Worm (Caenorhabditis elegans): ENCODE measurements around the gene Y105C5B.17.

The Y105C5B.17 gene

ce11 chrIV:15930281-15930680, 32.6 kb upstream of the Y105C5B.17 start, which contains the start of gene Y105C5B.9:
Gene Y105C5B.9, plus strand, starts transcription at chrIV:15930581.
- TF ChIP-seq xnd-1 (tag; optimal IDR thresholded peaks at IDR 0.05), result no peak
- TF ChIP-seq fkh-3 (tag; optimal IDR thresholded peaks at IDR 0.05), result no peak

- no peak for TF ChIP-seq B0019.2 (GFP tag; conservative IDR thresholded peaks at IDR 0.05)
- TF ChIP-seq ztf-6 (GFP tag; IDR thresholded peaks at IDR 0.05), result no peak
- no peak for TF ChIP-seq F57C9.4 (tag; optimal IDR thresholded peaks at IDR 0.05)
- TF ChIP-seq bed-2 (GFP tag; IDR thresholded peaks at IDR 0.05), result no peak
- no peak for TF ChIP-seq F23B12.7 (tag; optimal IDR thresholded peaks at IDR 0.05; ENCODE audit: insufficient read depth)
- TF ChIP-seq tlf-1 (GFP tag; optimal IDR thresholded peaks at IDR 0.05), result no peak
- TF ChIP-seq ceh-79 (tag; optimal IDR thresholded peaks at IDR 0.05), result no peak
- TF ChIP-seq snpc-3.4 (tag; optimal IDR thresholded peaks at IDR 0.05), result no peak
- TF ChIP-seq Y79H2A.3 (GFP tag; conservative IDR thresholded peaks at IDR 0.05), result no peak
- TF ChIP-seq egrh-3 (GFP tag; IDR thresholded peaks at IDR 0.05), result no peak
- no peak for TF ChIP-seq F55B11.4 (tag; optimal IDR thresholded peaks at IDR 0.05; ENCODE audit: borderline replicate concordance, insufficient read depth)
- no peak for TF ChIP-seq ztf-25 (GFP tag; IDR thresholded peaks at IDR 0.05)
- no peak for TF ChIP-seq hlh-12 (tag; optimal IDR thresholded peaks at IDR 0.05)
- TF ChIP-seq K11D2.4 (GFP tag; IDR thresholded peaks at IDR 0.05), result no peak
- TF ChIP-seq Y95B8A.8 (GFP tag; IDR thresholded peaks at IDR 0.05), result no peak
- TF ChIP-seq hsf-1 (GFP tag; IDR thresholded peaks at IDR 0.05), result no peak
These were observed 32.2 kb upstream of the Y105C5B.17 start for ce11 chrIV:15930694-15931093.

- peak; percentile 74 for TF ChIP-seq D2030.7 (GFP tag; IDR thresholded peaks at IDR 0.05)
- no peak for TF ChIP-seq nhr-120 (GFP tag; IDR thresholded peaks at IDR 0.05)
- no peak for TF ChIP-seq nhr-179 (tag; optimal IDR thresholded peaks at IDR 0.05)
- 0 out of 2 replicates have a peak, but pooled peaks have one; percentile 20 for TF ChIP-seq ekl-4 (GFP tag; IDR thresholded peaks at IDR 0.05)
- no peak for TF ChIP-seq mxl-1 (tag; optimal IDR thresholded peaks at IDR 0.05)
- no peak for TF ChIP-seq Y53F4B.3 (GFP tag; IDR thresholded peaks at IDR 0.05)
- no peak for TF ChIP-seq nfya-2 (GFP tag; IDR thresholded peaks at IDR 0.05)
- no peak for TF ChIP-seq aptf-2 (GFP tag; conservative IDR thresholded peaks at IDR 0.05)
- no peak for TF ChIP-seq chd-7 (tag; optimal IDR thresholded peaks at IDR 0.05)
- peak; percentile 78 for TF ChIP-seq zim-3 (tag; optimal IDR thresholded peaks at IDR 0.05)
- no peak for TF ChIP-seq hlh-12 (tag; optimal IDR thresholded peaks at IDR 0.05)
- TF ChIP-seq ceh-100 (GFP tag; IDR thresholded peaks at IDR 0.05), result no peak
- TF ChIP-seq rcor-1 (GFP tag; IDR thresholded peaks at IDR 0.05), result peak; percentile 58; the same call in 1 of the 2 replicates
- TF ChIP-seq tlf-1 (GFP tag; optimal IDR thresholded peaks at IDR 0.05), result peak; percentile 56
- no peak for TF ChIP-seq fkh-3 (tag; optimal IDR thresholded peaks at IDR 0.05)
- TF ChIP-seq F55B11.4 (tag; optimal IDR thresholded peaks at IDR 0.05; ENCODE audit: borderline replicate concordance, insufficient read depth), result no peak
- peak; percentile 15 for TF ChIP-seq attf-5 (GFP tag; optimal IDR thresholded peaks at IDR 0.05)
- TF ChIP-seq egl-18 (GFP tag; IDR thresholded peaks at IDR 0.05), result no peak
- TF ChIP-seq F37B4.10 (GFP tag; IDR thresholded peaks at IDR 0.05), result no peak
- TF ChIP-seq nfyb-1 (GFP tag; IDR thresholded peaks at IDR 0.05), result peak; percentile 67
- TF ChIP-seq let-607 (tag; optimal IDR thresholded peaks at IDR 0.05), result peak in 1 of 2 experiments; percentile 7
- peak; percentile 80 for TF ChIP-seq snpc-4 (GFP tag; optimal IDR thresholded peaks at IDR 0.05)
- TF ChIP-seq snpc-4 (tag; optimal IDR thresholded peaks at IDR 0.05), result peak in 3 of 4 experiments; percentile 94 to 97 (median 95)
- no peak for TF ChIP-seq T26A5.8 (tag; optimal IDR thresholded peaks at IDR 0.05)
- TF ChIP-seq F49E8.2 (tag; optimal IDR thresholded peaks at IDR 0.05; ENCODE audit: insufficient read depth), result peak; percentile 33
- TF ChIP-seq B0336.3 (GFP tag; IDR thresholded peaks at IDR 0.05), result no peak
- TF ChIP-seq rpc-1 (optimal IDR thresholded peaks at IDR 0.05), result peak; percentile 72
- peak; percentile 71 for TF ChIP-seq rpc-1 (tag; optimal IDR thresholded peaks at IDR 0.05)
- no peak for TF ChIP-seq Y79H2A.3 (GFP tag; conservative IDR thresholded peaks at IDR 0.05)
- TF ChIP-seq K12H6.12 (tag; optimal IDR thresholded peaks at IDR 0.05), result peak; percentile 10
- TF ChIP-seq lin-26 (GFP tag; IDR thresholded peaks at IDR 0.05), result peak; percentile 87
- TF ChIP-seq ZK185.1 (tag; optimal IDR thresholded peaks at IDR 0.05; ENCODE audit: poor library complexity, severe bottlenecking), result peak; percentile 82
- no peak for TF ChIP-seq attf-3 (GFP tag; conservative IDR thresholded peaks at IDR 0.05)
These were observed 31.7 kb upstream of the Y105C5B.17 start for ce11 chrIV:15931176-15931575.
